Worm (Caenorhabditis elegans): ENCODE measurements around the gene F44B9.8.

DNA sequence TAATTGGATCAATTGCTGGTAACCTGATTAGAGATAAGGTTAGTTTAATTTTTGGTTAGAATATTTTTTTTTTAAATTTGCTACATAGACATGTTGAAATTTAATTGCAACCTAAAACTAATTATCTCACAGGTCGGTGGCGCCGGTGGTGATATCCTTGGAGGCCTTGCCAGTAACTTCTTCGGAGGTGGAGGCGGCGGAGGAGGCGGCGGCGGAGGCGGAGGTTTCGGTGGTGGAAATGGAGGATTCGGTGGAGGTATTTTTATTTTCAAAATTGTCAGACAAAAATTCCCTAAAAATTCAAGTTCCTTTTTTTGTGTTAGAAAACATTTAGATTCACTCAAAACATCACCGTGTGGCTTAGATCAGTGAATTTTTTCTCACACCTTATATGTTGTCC lies 48.2 kb downstream of the F44B9.8 start:
- TF ChIP-seq fkh-10 (GFP tag; optimal IDR thresholded peaks at IDR 0.05) (no peak), unc-62 (GFP tag; optimal IDR thresholded peaks at IDR 0.05) (no peak), lin-39 (tag; optimal IDR thresholded peaks at IDR 0.05) (no peak), nhr-77 (tag; optimal IDR thresholded peaks at IDR 0.05) (no peak), tbx-2 (tag; optimal IDR thresholded peaks at IDR 0.05) (no peak), ztf-4 (tag; optimal IDR thresholded peaks at IDR 0.05) (no peak), elt-2 (tag; optimal IDR thresholded peaks at IDR 0.05) (no peak), nhr-43 (tag; optimal IDR thresholded peaks at IDR 0.05; ENCODE audit: poor library complexity, severe bottlenecking) (no peak), nhr-76 (tag; optimal IDR thresholded peaks at IDR 0.05) (no peak), sea-2 (GFP tag; optimal IDR thresholded peaks at IDR 0.05) (no peak), nhr-25 (tag; optimal IDR thresholded peaks at IDR 0.05) (no peak), pqm-1 (tag; optimal IDR thresholded peaks at IDR 0.05) (no peak)
